Fruit fly (Drosophila melanogaster) whole organism, embryonic: ENCODE measurements around the gene CG1092.
A peak's percentile ranks its signal among the peaks of the same experiment; 100 is the strongest.

Source experiments
- Abd-B ChIP-seq: fragments of 200-800 bp; sonication (Bioruptor generic); optimal IDR thresholded peaks from 2 replicates; lab custom pipeline; 2018; ENCODE audit warnings: missing biosample characterization, mild to moderate bottlenecking, missing genetic modification characterization, moderate library complexity
- cad ChIP-seq: fragments of >200 bp; optimal IDR thresholded peaks from 2 replicates; lab custom pipeline; 2017; ENCODE audit warnings: missing biosample characterization, missing genetic modification characterization

DNA sequence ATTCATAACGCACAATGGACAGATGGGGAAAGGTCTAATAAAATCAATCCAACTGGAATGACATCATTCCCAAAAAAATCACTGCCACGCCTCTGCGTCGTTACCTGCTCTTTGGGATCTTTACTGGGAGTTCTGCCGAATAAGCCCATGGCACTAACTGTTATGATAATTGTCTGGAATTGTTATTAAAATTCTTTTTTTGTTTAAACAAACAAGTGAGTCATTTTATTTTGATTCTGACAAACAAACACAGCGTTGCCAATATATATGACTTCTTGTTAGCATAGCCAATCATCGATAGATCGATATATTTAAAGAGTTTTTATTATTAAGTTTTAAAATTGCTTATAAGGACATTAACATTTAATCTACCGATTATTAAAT is 44.1 kb downstream of the CG1092 start, which contains the start of gene Vps24:
- no peak for TF ChIP-seq Abd-B (GFP tag; lab: Kevin White, UChicago)
- peak; percentile 19 for TF ChIP-seq cad (GFP tag; lab: Kevin White, UChicago)
